Fruit fly (Drosophila melanogaster) Kc167 (cell line): ENCODE measurements around the gene Hsc20.

Experiments
- h ChIP-seq: fragments of >200 bp; optimal IDR thresholded peaks from 3 replicates; lab custom pipeline; 2018; ENCODE audit warnings: missing external identifiers
- ttk ChIP-seq: sonication (Bioruptor generic); optimal IDR thresholded peaks from 2 replicates; lab custom pipeline; 2017; ENCODE audit warnings: missing external identifiers

DNA sequence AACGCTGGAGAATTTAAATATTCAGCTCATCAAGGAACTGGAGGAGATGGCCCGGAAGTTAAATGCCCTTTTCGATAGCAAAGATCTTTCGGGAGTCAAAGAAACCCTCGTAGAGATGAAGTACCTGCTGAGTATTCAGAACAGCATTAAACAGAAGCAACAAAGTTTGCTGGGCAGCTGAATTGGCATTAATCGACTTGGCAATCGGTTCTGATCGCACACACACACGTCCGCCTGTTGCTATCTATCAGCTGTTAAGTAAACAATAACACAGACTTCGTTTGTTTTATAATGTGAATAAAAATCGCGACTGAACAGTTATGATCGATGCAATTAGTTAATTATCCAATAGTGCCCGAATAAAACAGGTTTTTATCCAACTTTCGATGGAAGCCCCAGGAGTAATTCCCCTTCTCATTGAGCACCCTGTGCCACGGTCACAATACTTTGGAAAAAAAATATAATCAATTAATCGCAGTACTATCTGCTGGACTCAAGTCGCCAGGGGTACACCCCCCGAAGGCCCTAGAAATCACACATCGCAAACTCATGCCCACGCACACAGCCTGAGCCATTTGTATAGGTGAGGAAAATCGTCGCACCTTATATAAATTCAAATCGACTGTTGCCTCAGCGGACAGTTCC lies 1.0 kb downstream of the Hsc20 start:
- no peak for TF ChIP-seq ttk
- no peak for TF ChIP-seq h (lab: Kevin White, UChicago)
